Worm (Caenorhabditis elegans): ENCODE results near the gene immp-2.

ce11 chrIV:960177-960576 lies 45.5 kb downstream of the immp-2 start:
- no peak for TF ChIP-seq dao-5 (tag; optimal IDR thresholded peaks at IDR 0.05)
- TF ChIP-seq W03F9.2 (tag; optimal IDR thresholded peaks at IDR 0.05) = no peak
